Fruit fly (Drosophila melanogaster) whole organism, embryonic: ENCODE data around the gene CG34134.

Experiments
- Adf1 ChIP-seq: fragments of 200-800 bp; sonication (Bioruptor generic); IDR thresholded peaks from 2 replicates; pipeline ENCODE4 v1.3.6; 2022; ENCODE audit warnings: missing biosample characterization, missing genetic modification characterization
- CG10321 ChIP-seq: fragments of 200-800 bp; sonication (Bioruptor generic); IDR thresholded peaks from 2 replicates; pipeline ENCODE4 v1.3.6; 2022; ENCODE audit warnings: missing biosample characterization, missing genetic modification characterization
- CG10431 ChIP-seq: fragments of 200-800 bp; sonication (Bioruptor generic); optimal IDR thresholded peaks from 3 replicates; lab custom pipeline; 2018; ENCODE audit warnings: missing biosample characterization, mild to moderate bottlenecking, missing genetic modification characterization
- CG10979 ChIP-seq: fragments of 200-800 bp; sonication (Bioruptor generic); optimal IDR thresholded peaks from 2 replicates; lab custom pipeline; 2018; ENCODE audit warnings: missing biosample characterization, mild to moderate bottlenecking, missing genetic modification characterization, moderate library complexity
- CG11247 ChIP-seq: fragments of 200-800 bp; sonication (Bioruptor generic); IDR thresholded peaks from 2 replicates; pipeline ENCODE4 v1.3.6; 2022; ENCODE audit warnings: missing biosample characterization, missing genetic modification characterization
- CG12236 ChIP-seq: fragments of 200-800 bp; sonication (Bioruptor generic); optimal IDR thresholded peaks from 2 replicates; lab custom pipeline; 2016; ENCODE audit warnings: missing biosample characterization, missing genetic modification characterization
- CG12391 ChIP-seq: fragments of 200-800 bp; sonication (Bioruptor generic); optimal IDR thresholded peaks from 3 replicates; lab custom pipeline; 2018; ENCODE audit warnings: missing biosample characterization, mild to moderate bottlenecking, missing genetic modification characterization, moderate library complexity
- CG12769 ChIP-seq: fragments of 200-800 bp; sonication (Bioruptor generic); optimal IDR thresholded peaks from 2 replicates; lab custom pipeline; 2019; ENCODE audit warnings: missing biosample characterization, mild to moderate bottlenecking, missing genetic modification characterization, moderate library complexity
- CG17612 ChIP-seq: fragments of 200-800 bp; sonication (Bioruptor generic); IDR thresholded peaks from 2 replicates; pipeline ENCODE4 v1.3.6; 2022; ENCODE audit warnings: missing biosample characterization, missing genetic modification characterization
- CG17802 ChIP-seq: fragments of 200-800 bp; sonication (Bioruptor generic); optimal IDR thresholded peaks from 2 replicates; lab custom pipeline; 2018; ENCODE audit warnings: missing biosample characterization, mild to moderate bottlenecking, missing genetic modification characterization, moderate library complexity
- CG17912 ChIP-seq: fragments of 200-800 bp; sonication (Bioruptor generic); optimal IDR thresholded peaks from 2 replicates; lab custom pipeline; 2018; ENCODE audit warnings: missing biosample characterization, mild to moderate bottlenecking, missing genetic modification characterization
- CG2116 ChIP-seq: fragments of 200-800 bp; sonication (Bioruptor generic); optimal IDR thresholded peaks from 3 replicates; lab custom pipeline; 2018; ENCODE audit warnings: missing biosample characterization, mild to moderate bottlenecking, missing genetic modification characterization
- CG31388 ChIP-seq: fragments of 200-800 bp; sonication (Bioruptor generic); optimal IDR thresholded peaks from 2 replicates; lab custom pipeline; 2016; ENCODE audit warnings: missing biosample characterization, missing genetic modification characterization
- CG31441 ChIP-seq: fragments of 200-800 bp; sonication (Bioruptor generic); IDR thresholded peaks from 2 replicates; pipeline ENCODE4 v1.3.6; 2022; ENCODE audit warnings: missing biosample characterization, missing genetic modification characterization
- CG32772 ChIP-seq: fragments of 200-800 bp; sonication (Bioruptor generic); IDR thresholded peaks from 2 replicates; pipeline ENCODE4 v1.3.6; 2022; ENCODE audit warnings: missing biosample characterization, missing genetic modification characterization
- CG33213 ChIP-seq: fragments of 200-800 bp; sonication (Bioruptor generic); optimal IDR thresholded peaks from 3 replicates; lab custom pipeline; 2016; ENCODE audit warnings: missing biosample characterization, missing genetic modification characterization
- CG3847 ChIP-seq: fragments of 200-800 bp; sonication (Bioruptor generic); IDR thresholded peaks from 2 replicates; pipeline ENCODE4 v1.3.6; 2022; ENCODE audit warnings: missing biosample characterization, missing genetic modification characterization
- CG5953 ChIP-seq: fragments of 200-800 bp; sonication (Bioruptor generic); IDR thresholded peaks from 2 replicates; pipeline ENCODE4 v1.3.6; 2022; ENCODE audit warnings: missing biosample characterization, missing genetic modification characterization
- CG6791 ChIP-seq: fragments of 200-800 bp; sonication (Bioruptor generic); IDR thresholded peaks from 3 replicates; pipeline ENCODE4 v1.3.6; 2022; ENCODE audit warnings: missing biosample characterization, missing genetic modification characterization; ENCODE audit not compliant: partially characterized antibody
- CG7745 ChIP-seq: fragments of 200-800 bp; sonication (Bioruptor generic); optimal IDR thresholded peaks from 2 replicates; lab custom pipeline; 2018; ENCODE audit warnings: missing biosample characterization, mild to moderate bottlenecking, missing genetic modification characterization, moderate library complexity
- CG7928 ChIP-seq: fragments of 200-800 bp; sonication (Bioruptor generic); optimal IDR thresholded peaks from 2 replicates; lab custom pipeline; 2017; ENCODE audit warnings: missing biosample characterization, mild to moderate bottlenecking, missing genetic modification characterization
- CG8944 ChIP-seq: fragments of 200-800 bp; sonication (Bioruptor generic); optimal IDR thresholded peaks from 3 replicates; lab custom pipeline; 2016; ENCODE audit warnings: missing biosample characterization, missing genetic modification characterization
- CG9215 ChIP-seq: fragments of 200-800 bp; sonication (Bioruptor generic); IDR thresholded peaks from 2 replicates; pipeline ENCODE4 v1.3.6; 2022; ENCODE audit warnings: missing biosample characterization, missing genetic modification characterization
- CHES-1-like ChIP-seq: fragments of 200-800 bp; sonication (Bioruptor generic); optimal IDR thresholded peaks from 2 replicates; lab custom pipeline; 2016; ENCODE audit warnings: missing biosample characterization, missing genetic modification characterization
- CrebB ChIP-seq: fragments of 200-800 bp; sonication (Bioruptor generic); optimal IDR thresholded peaks from 3 replicates; lab custom pipeline; 2018; ENCODE audit warnings: missing biosample characterization, mild to moderate bottlenecking, missing genetic modification characterization
- Doc2 ChIP-seq: fragments of 200-800 bp; sonication (Bioruptor generic); IDR thresholded peaks from 2 replicates; pipeline ENCODE4 v1.3.6; 2022; ENCODE audit warnings: missing biosample characterization, missing genetic modification characterization
- Hey ChIP-seq: fragments of 200-800 bp; sonication (Bioruptor generic); optimal IDR thresholded peaks from 3 replicates; lab custom pipeline; 2018; ENCODE audit warnings: missing biosample characterization, mild to moderate bottlenecking, missing genetic modification characterization
- MBD-R2 ChIP-seq: fragments of 200-800 bp; sonication (Bioruptor generic); IDR thresholded peaks from 2 replicates; pipeline ENCODE4 v1.3.6; 2022; ENCODE audit warnings: missing biosample characterization, missing genetic modification characterization
- Meics ChIP-seq: fragments of 200-800 bp; sonication (Bioruptor generic); optimal IDR thresholded peaks from 2 replicates; lab custom pipeline; 2017; ENCODE audit warnings: missing biosample characterization, mild to moderate bottlenecking, missing genetic modification characterization
- NC2α ChIP-seq: fragments of 200-800 bp; sonication (Bioruptor generic); optimal IDR thresholded peaks from 2 replicates; lab custom pipeline; 2016; ENCODE audit warnings: missing biosample characterization, missing genetic modification characterization
- Nf-YA ChIP-seq: fragments of 200-800 bp; sonication (Bioruptor generic); IDR thresholded peaks from 2 replicates; pipeline ENCODE4 v1.3.6; 2022; ENCODE audit warnings: missing biosample characterization, missing genetic modification characterization
- Poxn ChIP-seq: fragments of 200-800 bp; sonication (Bioruptor generic); IDR thresholded peaks from 2 replicates; pipeline ENCODE4 v1.3.6; 2022; ENCODE audit warnings: missing biosample characterization, missing genetic modification characterization
- Ravus ChIP-seq: fragments of 200-800 bp; sonication (Bioruptor generic); IDR thresholded peaks from 2 replicates; pipeline ENCODE4 v1.3.6; 2022; ENCODE audit warnings: missing biosample characterization, missing genetic modification characterization
- Rfx ChIP-seq: fragments of 200-800 bp; sonication (Bioruptor generic); IDR thresholded peaks from 2 replicates; pipeline ENCODE4 v1.3.6; 2022; ENCODE audit warnings: missing biosample characterization, missing genetic modification characterization
- Ssrp ChIP-seq: fragments of 200-800 bp; sonication (Bioruptor generic); optimal IDR thresholded peaks from 2 replicates; lab custom pipeline; 2018; ENCODE audit warnings: missing biosample characterization, mild to moderate bottlenecking, missing genetic modification characterization, moderate library complexity
- ab ChIP-seq: fragments of 200-800 bp; sonication (Bioruptor generic); optimal IDR thresholded peaks from 2 replicates; lab custom pipeline; 2016; ENCODE audit warnings: missing biosample characterization, missing genetic modification characterization
- cg ChIP-seq: fragments of 200-800 bp; sonication (Bioruptor generic); optimal IDR thresholded peaks from 3 replicates; lab custom pipeline; 2019; ENCODE audit warnings: missing biosample characterization, mild to moderate bottlenecking, missing genetic modification characterization, moderate library complexity
- danr ChIP-seq: fragments of 200-800 bp; sonication (Bioruptor generic); IDR thresholded peaks from 2 replicates; pipeline ENCODE4 v1.3.6; 2022; ENCODE audit warnings: missing biosample characterization, missing genetic modification characterization
- fd3F ChIP-seq: fragments of 200-800 bp; sonication (Bioruptor generic); optimal IDR thresholded peaks from 2 replicates; lab custom pipeline; 2018; ENCODE audit warnings: missing biosample characterization, mild to moderate bottlenecking, missing genetic modification characterization, moderate library complexity
- gro ChIP-seq: fragments of 200-800 bp; sonication (Bioruptor generic); optimal IDR thresholded peaks from 2 replicates; lab custom pipeline; 2016; ENCODE audit warnings: missing biosample characterization, missing genetic modification characterization
- h ChIP-seq: fragments of >200 bp; optimal IDR thresholded peaks from 2 replicates; lab custom pipeline; 2017
- klu ChIP-seq: fragments of 200-800 bp; sonication (Bioruptor generic); IDR thresholded peaks from 2 replicates; pipeline ENCODE4 v1.3.6; 2022; ENCODE audit warnings: missing biosample characterization, missing genetic modification characterization
- lilli ChIP-seq: fragments of 200-800 bp; sonication (Bioruptor generic); optimal IDR thresholded peaks from 3 replicates; lab custom pipeline; 2016; ENCODE audit warnings: missing biosample characterization, missing genetic modification characterization
- lmd ChIP-seq: fragments of 200-800 bp; sonication (Bioruptor generic); IDR thresholded peaks from 2 replicates; pipeline ENCODE4 v1.3.6; 2022; ENCODE audit warnings: missing biosample characterization, missing genetic modification characterization
- nau ChIP-seq: fragments of 200-800 bp; sonication (Bioruptor generic); optimal IDR thresholded peaks from 3 replicates; lab custom pipeline; 2017; ENCODE audit warnings: missing biosample characterization, mild to moderate bottlenecking, missing genetic modification characterization, missing genetic modification reagents
- pb ChIP-seq: fragments of 200-800 bp; sonication (Bioruptor generic); optimal IDR thresholded peaks from 3 replicates; lab custom pipeline; 2016; ENCODE audit warnings: missing biosample characterization, missing genetic modification characterization
- pnt ChIP-seq: fragments of 200-800 bp; sonication (Bioruptor generic); optimal IDR thresholded peaks from 3 replicates; lab custom pipeline; 2016; ENCODE audit warnings: missing biosample characterization, missing genetic modification characterization
- schlank ChIP-seq: fragments of 200-800 bp; sonication (Bioruptor generic); optimal IDR thresholded peaks from 2 replicates; lab custom pipeline; 2018; ENCODE audit warnings: missing biosample characterization, mild to moderate bottlenecking, missing genetic modification characterization
- toy ChIP-seq: fragments of 200-800 bp; sonication (Bioruptor generic); IDR thresholded peaks from 2 replicates; pipeline ENCODE4 v1.3.6; 2022; ENCODE audit warnings: missing biosample characterization, missing genetic modification characterization
- trem ChIP-seq: fragments of 200-800 bp; optimal IDR thresholded peaks from 3 replicates; lab custom pipeline; 2019; ENCODE audit warnings: missing biosample characterization, mild to moderate bottlenecking, missing genetic modification characterization, moderate library complexity
- z ChIP-seq: fragments of 200-800 bp; sonication (Bioruptor generic); IDR thresholded peaks from 3 replicates; pipeline ENCODE4 v1.3.6; 2022; ENCODE audit warnings: missing biosample characterization, missing genetic modification characterization

Gene CG34134

DNA sequence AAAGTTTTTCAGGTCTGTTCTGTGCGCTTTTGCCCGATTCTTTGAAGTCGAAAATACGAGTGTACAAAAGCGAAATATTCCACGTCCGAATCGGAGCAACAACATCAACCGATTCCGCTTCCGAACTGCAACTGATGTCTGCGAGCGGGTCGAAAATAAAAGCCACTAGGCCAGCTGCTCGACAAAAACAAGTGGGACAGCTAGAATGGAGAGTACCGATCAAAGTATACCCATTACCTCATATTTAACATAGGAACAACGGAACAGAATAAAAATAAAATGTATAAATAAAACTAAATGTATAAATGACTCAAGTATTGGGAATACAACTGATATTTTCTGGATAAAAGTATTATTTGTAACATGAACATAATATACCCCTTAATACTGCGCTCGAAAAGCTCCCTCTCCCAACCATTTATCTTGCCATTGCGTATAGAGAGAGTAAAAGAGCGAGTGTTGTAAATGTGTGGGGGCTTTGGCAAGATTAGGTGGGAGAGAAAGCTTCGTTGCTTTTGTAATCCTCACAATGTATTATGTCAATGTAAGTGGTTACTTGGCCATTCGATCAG is 14.5 kb upstream of the CG34134 start, which contains the start of gene SLC5A11 (continued):
- TF ChIP-seq pb (GFP tag; lab: Kevin White, UChicago) (peak; percentile 95), CG32772 (GFP tag; lab: Robert Waterston, UW) (peak; percentile 95), CHES-1-like (GFP tag; lab: Kevin White, UChicago) (peak; percentile 54), klu (GFP tag; lab: Robert Waterston, UW) (peak; percentile 94), CG33213 (GFP tag; lab: Kevin White, UChicago) (peak; percentile 96), Ssrp (tag; lab: Kevin White, UChicago) (peak; percentile 99), Poxn (peak; percentile 32; the same call in 1 of the 2 replicates), fd3F (GFP tag; lab: Kevin White, UChicago) (peak; percentile 71), CG12391 (peak; percentile 98), Ravus (GFP tag; lab: Robert Waterston, UW) (peak; percentile 64), pnt (GFP tag; lab: Kevin White, UChicago) (peak; percentile 78), CG5953 (GFP tag; lab: Robert Waterston, UW) (peak; percentile 93), cg (GFP tag; lab: Kevin White, UChicago) (peak; percentile 68), CG10431 (peak; percentile 67), Nf-YA (peak; percentile 77), danr (GFP tag; lab: Robert Waterston, UW) (peak; percentile 99), Rfx (GFP tag; lab: Robert Waterston, UW) (peak; percentile 97), CG12236 (GFP tag; lab: Kevin White, UChicago) (peak; percentile 36), CG31388 (GFP tag; lab: Kevin White, UChicago) (peak; percentile 99), CG7745 (tag; lab: Kevin White, UChicago) (no peak), Hey (peak; percentile 75), toy (peak; percentile 94), CG17802 (tag; lab: Kevin White, UChicago) (peak; percentile 61), CG7928 (GFP tag; lab: Kevin White, UChicago) (peak; percentile 64), CrebB (tag; lab: Kevin White, UChicago) (peak; percentile 94), CG31441 (GFP tag; lab: Robert Waterston, UW) (peak; percentile 94; the same call in 1 of the 2 replicates), CG3847 (GFP tag; lab: Robert Waterston, UW) (peak; percentile 100), CG17912 (GFP tag; lab: Kevin White, UChicago) (peak; percentile 59), CG2116 (GFP tag; lab: Kevin White, UChicago) (peak; percentile 62), CG8944 (peak; percentile 54), CG9215 (GFP tag; lab: Robert Waterston, UW) (peak; percentile 93), z (0 out of 3 replicates have a peak, but pooled peaks have one; percentile 63), CG10321 (peak; percentile 74), nau (GFP tag; lab: Kevin White, UChicago) (peak; percentile 98), NC2α (GFP tag; lab: Kevin White, UChicago) (peak; percentile 22), lilli (GFP tag; lab: Kevin White, UChicago) (peak; percentile 99), gro (GFP tag; lab: Kevin White, UChicago) (peak; percentile 99), CG10979 (tag; lab: Kevin White, UChicago) (peak; percentile 99), ab (GFP tag; lab: Kevin White, UChicago) (peak; percentile 42), schlank (peak; percentile 70), Meics (GFP tag; lab: Kevin White, UChicago) (peak; percentile 98), MBD-R2 (GFP tag; lab: Robert Waterston, UW) (peak; percentile 63; the same call in 1 of the 2 replicates), CG6791 (GFP tag; lab: Robert Waterston, UW) (no peak), h (no peak), CG17612 (GFP tag; lab: Robert Waterston, UW) (peak; percentile 88), trem (peak; percentile 88), Doc2 (GFP tag; lab: Robert Waterston, UW) (peak; percentile 87), Adf1 (GFP tag; lab: Robert Waterston, UW) (peak; percentile 80), lmd (GFP tag; lab: Robert Waterston, UW) (peak; percentile 98), CG11247 (GFP tag; lab: Robert Waterston, UW) (peak; percentile 96), CG12769 (peak; percentile 83)
